Fruit fly (Drosophila melanogaster) Kc167 (cell line): ENCODE results near the gene CG15169.

Source experiments
- Myc ChIP-seq: fragments of >200 bp; optimal IDR thresholded peaks from 2 replicates; lab custom pipeline; 2017; ENCODE audit warnings: missing external identifiers
- Sin3A ChIP-seq: fragments of >200 bp; optimal IDR thresholded peaks from 2 replicates; lab custom pipeline; 2018; ENCODE audit warnings: missing external identifiers
- h ChIP-seq: fragments of >200 bp; optimal IDR thresholded peaks from 3 replicates; lab custom pipeline; 2018; ENCODE audit warnings: missing external identifiers
- insv ChIP-seq: fragments of >200 bp; optimal IDR thresholded peaks from 3 replicates; lab custom pipeline; 2018; ENCODE audit warnings: missing external identifiers
- psq ChIP-seq: fragments of >200 bp; optimal IDR thresholded peaks from 2 replicates; lab custom pipeline; 2017; ENCODE audit warnings: missing external identifiers
- ttk ChIP-seq: sonication (Bioruptor generic); optimal IDR thresholded peaks from 2 replicates; lab custom pipeline; 2017; ENCODE audit warnings: missing external identifiers

Gene CG15169

dm6 chr2L:18954255-18954715 lies 36.5 kb upstream of the CG15169 start, which contains the start of gene CG10621:
TSS of gene CG10621 (minus strand) at chr2L:18954431.
- no peak for TF ChIP-seq Sin3A (lab: Kevin White, UChicago)
- no peak for TF ChIP-seq psq (lab: Kevin White, UChicago)
- no peak for TF ChIP-seq h (lab: Kevin White, UChicago)
- no peak for TF ChIP-seq Myc (lab: Kevin White, UChicago)
- TF ChIP-seq ttk: no peak
- no peak for TF ChIP-seq insv

- TF ChIP-seq psq (lab: Kevin White, UChicago): no peak
- no peak for TF ChIP-seq Sin3A (lab: Kevin White, UChicago)
- TF ChIP-seq insv: no peak
- TF ChIP-seq ttk: no peak
- TF ChIP-seq Myc (lab: Kevin White, UChicago): no peak
- TF ChIP-seq h (lab: Kevin White, UChicago): no peak
Observed at dm6 chr2L:18955666-18956065, 35.2 kb upstream of the CG15169 start.

DNA sequence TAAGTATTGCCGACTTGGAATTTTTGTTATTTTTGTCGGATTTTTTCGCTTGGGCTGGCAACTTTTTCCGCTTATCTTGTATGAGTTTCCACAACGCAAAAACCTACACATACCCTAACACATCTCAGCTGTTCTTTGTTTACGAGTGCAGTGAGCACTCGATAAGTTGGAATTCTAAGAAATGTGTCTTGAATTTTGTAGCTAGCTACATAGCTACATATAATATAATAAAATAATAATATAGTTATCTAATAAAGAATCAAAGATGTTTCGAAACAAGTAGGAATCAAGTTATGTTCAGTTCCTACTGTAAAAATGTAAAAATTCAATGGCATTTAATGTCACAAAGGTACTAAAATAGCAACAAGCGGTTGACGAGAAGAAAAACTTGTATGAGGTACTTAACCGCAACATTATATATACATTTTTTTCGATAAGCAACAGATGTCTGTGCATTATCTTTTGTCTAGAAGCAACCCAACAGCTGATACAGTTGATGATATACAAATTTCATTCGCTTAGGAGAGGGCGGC lies 33.6 kb upstream of the CG15169 start, which contains the start of gene Bhmt:
Gene Bhmt (minus strand): TSS at position 170 of the 533 bp plus-strand sequence.
- no peak for TF ChIP-seq psq (lab: Kevin White, UChicago)
- no peak for TF ChIP-seq h (lab: Kevin White, UChicago)
- no peak for TF ChIP-seq Myc (lab: Kevin White, UChicago)
- no peak for TF ChIP-seq Sin3A (lab: Kevin White, UChicago)
- TF ChIP-seq insv: no peak
- TF ChIP-seq ttk: no peak

DNA sequence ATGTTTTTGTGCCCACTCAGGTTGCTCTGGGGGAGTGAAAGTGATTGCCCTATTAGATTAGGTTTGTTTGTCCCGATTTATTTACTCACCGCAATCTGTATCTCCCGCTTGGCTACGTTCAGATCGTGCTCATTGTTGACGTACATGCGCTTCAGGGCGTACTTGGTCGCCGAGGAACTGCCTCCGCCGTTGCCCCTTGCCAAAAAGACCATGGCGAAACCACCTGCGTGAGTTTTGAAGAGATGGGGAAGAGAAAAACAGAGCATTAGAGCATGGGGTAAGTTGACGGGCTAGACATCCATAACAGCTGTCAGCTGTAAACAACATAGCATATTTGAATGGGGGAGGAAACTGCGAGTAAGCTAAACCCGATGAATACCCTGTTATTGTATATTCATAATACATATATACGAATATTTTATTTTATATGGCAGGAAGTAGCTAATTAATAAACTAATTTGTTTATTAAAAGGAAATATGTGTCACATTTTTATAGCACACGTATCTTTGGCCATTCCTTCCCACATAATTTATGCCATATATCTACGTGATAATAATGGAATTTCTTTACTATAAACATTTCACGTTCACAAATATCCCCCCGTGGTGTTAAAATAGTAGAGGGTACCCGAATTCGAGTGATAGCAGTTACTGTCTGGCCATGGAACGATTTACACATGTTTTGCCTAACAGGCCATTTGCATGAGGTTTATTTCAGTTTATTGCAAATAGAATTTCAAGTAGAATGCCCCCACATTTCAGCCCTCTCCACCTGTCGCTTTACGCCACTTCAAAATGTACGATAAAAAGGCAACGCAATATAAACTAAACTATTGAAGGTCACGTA lies 25.2 kb upstream of the CG15169 start:
- no peak for TF ChIP-seq psq (lab: Kevin White, UChicago)
- TF ChIP-seq insv: no peak
- no peak for TF ChIP-seq Sin3A (lab: Kevin White, UChicago)
- no peak for TF ChIP-seq ttk
- no peak for TF ChIP-seq h (lab: Kevin White, UChicago)
- TF ChIP-seq Myc (lab: Kevin White, UChicago): no peak

dm6 chr2L:18966214-18966556 lies 24.6 kb upstream of the CG15169 start:
- no peak for TF ChIP-seq psq (lab: Kevin White, UChicago)
- no peak for TF ChIP-seq ttk
- no peak for TF ChIP-seq Myc (lab: Kevin White, UChicago)
- TF ChIP-seq Sin3A (lab: Kevin White, UChicago): no peak
- TF ChIP-seq insv: no peak
- TF ChIP-seq h (lab: Kevin White, UChicago): no peak

dm6 chr2L:18966844-18967243 lies 24.0 kb upstream of the CG15169 start:
- no peak for TF ChIP-seq insv
- TF ChIP-seq Sin3A (lab: Kevin White, UChicago): no peak
- no peak for TF ChIP-seq h (lab: Kevin White, UChicago)

DNA sequence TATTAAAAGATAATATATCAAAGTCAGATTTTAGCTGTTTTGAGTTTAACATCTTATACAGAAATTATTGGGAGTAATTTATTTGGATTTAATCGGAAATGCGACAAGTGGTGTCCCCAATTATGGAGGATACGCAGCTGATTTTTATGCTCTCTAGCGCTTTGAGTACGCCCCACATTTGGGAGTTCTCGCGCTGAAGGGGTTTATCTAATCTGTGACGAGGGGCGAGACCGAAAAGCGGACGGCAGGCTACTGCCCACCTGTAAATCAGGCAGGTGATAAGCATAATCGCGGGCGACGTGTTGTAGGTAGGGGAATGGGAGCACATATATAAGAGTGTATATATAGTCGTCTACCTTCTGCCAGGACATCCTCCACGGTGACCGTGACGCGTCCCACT lies 22.9 kb upstream of the CG15169 start:
- TF ChIP-seq Sin3A (lab: Kevin White, UChicago) (no peak), insv (no peak), h (lab: Kevin White, UChicago) (no peak), ttk (no peak), psq (lab: Kevin White, UChicago) (no peak), Myc (lab: Kevin White, UChicago) (no peak)

dm6 chr2L:18968370-18969105 lies 22.3 kb upstream of the CG15169 start, which contains the start of the genes Nak and Tango6:
TSS of gene Nak (minus strand) at chr2L:18968744.
TSS of gene Tango6 (plus strand) at chr2L:18969028.
- TF ChIP-seq psq (lab: Kevin White, UChicago) (no peak), Sin3A (lab: Kevin White, UChicago) (peak; percentile 96), Myc (lab: Kevin White, UChicago) (no peak)

dm6 chr2L:18974063-18974779 lies 16.6 kb upstream of the CG15169 start, which contains the start of the genes L2HGDH and CG10431:
TSS of gene L2HGDH (minus strand) at chr2L:18974448.
TSS of gene CG10431 (plus strand) at chr2L:18974710.
- TF ChIP-seq Sin3A (lab: Kevin White, UChicago): no peak
- TF ChIP-seq psq (lab: Kevin White, UChicago): no peak
- TF ChIP-seq Myc (lab: Kevin White, UChicago): no peak
- TF ChIP-seq h (lab: Kevin White, UChicago): no peak
- TF ChIP-seq ttk: no peak
- no peak for TF ChIP-seq insv

- TF ChIP-seq Myc (lab: Kevin White, UChicago) (no peak), psq (lab: Kevin White, UChicago) (no peak), insv (no peak), ttk (no peak), Sin3A (lab: Kevin White, UChicago) (no peak), h (lab: Kevin White, UChicago) (no peak)
Observed at dm6 chr2L:18976749-18977148, 14.1 kb upstream of the CG15169 start.

DNA sequence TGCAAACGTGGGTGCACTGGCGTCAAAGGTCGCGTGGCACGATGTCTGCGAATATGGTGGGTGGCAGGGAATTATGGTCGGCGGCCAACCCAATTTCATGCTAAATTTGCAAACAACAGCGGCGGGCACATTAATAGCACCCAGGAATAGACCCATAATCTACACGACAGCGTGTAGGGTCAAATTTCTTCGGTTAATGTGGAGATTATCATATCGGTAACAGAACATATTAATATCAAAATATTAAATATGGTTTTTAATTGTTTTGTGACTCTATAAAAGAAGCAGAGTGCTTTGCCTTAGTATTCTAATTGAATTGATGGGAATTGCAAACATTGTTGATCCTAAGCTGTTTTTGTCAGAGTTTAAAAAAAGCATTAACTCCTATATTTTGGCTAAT lies 11.9 kb upstream of the CG15169 start:
- no peak for TF ChIP-seq Sin3A (lab: Kevin White, UChicago)
- no peak for TF ChIP-seq Myc (lab: Kevin White, UChicago)
- no peak for TF ChIP-seq ttk
- TF ChIP-seq insv: no peak
- TF ChIP-seq psq (lab: Kevin White, UChicago): no peak
- TF ChIP-seq h (lab: Kevin White, UChicago): no peak
